Worm (Caenorhabditis elegans): ENCODE results near the gene F56C4.1.
"Not testable (repeated sequence)": the region's sequence is repeated elsewhere in the genome, so short reads cannot be mapped to it uniquely, and the experiment has no call there.

- not testable (repeated sequence) for TF ChIP-seq aha-1, aly-2 (tag; optimal IDR thresholded peaks at IDR 0.05)
Measured at ce11 chrIV:10687307-10687706, 50.6 kb downstream of the F56C4.1 start, which contains the start of gene R102.2.

Data from whole organism, L1 larva.